Worm (Caenorhabditis elegans): ENCODE results near the gene F36G9.7.
"Not testable (repeated sequence)": the region's sequence is repeated elsewhere in the genome, so short reads cannot be mapped to it uniquely, and the experiment has no call there.

The F36G9.7 gene

ce11 chrV:16002288-16002687 is 32.7 kb upstream of the F36G9.7 start, which contains the start of gene nhr-63:
nhr-63 (plus strand) TSS chrV:16002588.
- TF ChIP-seq fkh-10 (GFP tag; optimal IDR thresholded peaks at IDR 0.05) (no peak), nhr-237 (tag; optimal IDR thresholded peaks at IDR 0.05) (no peak), elt-1 (tag; optimal IDR thresholded peaks at IDR 0.05) (no peak), elt-2 (tag; optimal IDR thresholded peaks at IDR 0.05) (no peak), sea-2 (GFP tag; optimal IDR thresholded peaks at IDR 0.05) (no peak), pqm-1 (tag; optimal IDR thresholded peaks at IDR 0.05) (no peak), fkh-2 (tag; optimal IDR thresholded peaks at IDR 0.05) (no peak), nhr-28 (tag; optimal IDR thresholded peaks at IDR 0.05) (no peak), ZK546.5 (tag; optimal IDR thresholded peaks at IDR 0.05) (no peak), elt-3 (tag; optimal IDR thresholded peaks at IDR 0.05) (no peak), ztf-4 (tag; optimal IDR thresholded peaks at IDR 0.05) (no peak), pha-4 (tag; optimal IDR thresholded peaks at IDR 0.05) (no peak)

- TF ChIP-seq ZK546.5 (tag; optimal IDR thresholded peaks at IDR 0.05) (no peak), mml-1 (tag; optimal IDR thresholded peaks at IDR 0.05) (no peak), nfya-1 (tag; optimal IDR thresholded peaks at IDR 0.05; ENCODE audit: insufficient read depth) (no peak), nhr-237 (tag; optimal IDR thresholded peaks at IDR 0.05) (no peak), fos-1 (tag; optimal IDR thresholded peaks at IDR 0.05) (peak; percentile 69), zag-1 (tag; optimal IDR thresholded peaks at IDR 0.05) (no peak), nhr-11 (tag; optimal IDR thresholded peaks at IDR 0.05) (no peak), unc-39 (tag; optimal IDR thresholded peaks at IDR 0.05) (no peak), mdl-1 (tag; optimal IDR thresholded peaks at IDR 0.05) (peak; percentile 13), pqm-1 (tag; optimal IDR thresholded peaks at IDR 0.05) (peak; percentile 84), nhr-25 (tag; optimal IDR thresholded peaks at IDR 0.05) (peak; percentile 12), skn-1 (tag; optimal IDR thresholded peaks at IDR 0.05) (peak; percentile 13), daf-12 (tag; optimal IDR thresholded peaks at IDR 0.05) (no peak), nhr-23 (tag; optimal IDR thresholded peaks at IDR 0.05) (peak; percentile 55), pha-4 (tag; optimal IDR thresholded peaks at IDR 0.05) (peak; percentile 93), jun-1 (tag; optimal IDR thresholded peaks at IDR 0.05) (peak; percentile 92), elt-2 (tag; optimal IDR thresholded peaks at IDR 0.05) (peak; percentile 80), eor-1 (tag; optimal IDR thresholded peaks at IDR 0.05) (no peak)
Observed at ce11 chrV:16000433-16000832, 30.9 kb upstream of the F36G9.7 start, which contains the start of gene nhr-50. nhr-50 (minus strand) TSS chrV:16000631.

- TF ChIP-seq ceh-82 (tag; optimal IDR thresholded peaks at IDR 0.05): no peak
- no peak for TF ChIP-seq daf-12 (tag; optimal IDR thresholded peaks at IDR 0.05)
- TF ChIP-seq tbx-2 (tag; optimal IDR thresholded peaks at IDR 0.05): no peak
Observed at ce11 chrV:15996655-15997186, 27.2 kb upstream of the F36G9.7 start, which contains the start of the genes C06C6.9 and C06C6.8. C06C6.9 (minus strand) TSS chrV:15996755. C06C6.8 (plus strand) TSS chrV:15997136.

- not testable (repeated sequence) for TF ChIP-seq ZK546.5, snpc-4, pha-4 (tag; optimal IDR thresholded peaks at IDR 0.05)
Observed at ce11 chrV:15991850-15992249, 22.3 kb upstream of the F36G9.7 start, which contains the start of gene C06C6.7. C06C6.7 (plus strand) TSS chrV:15992150.

- TF ChIP-seq ztf-4 (tag; optimal IDR thresholded peaks at IDR 0.05): no peak
- TF ChIP-seq eor-1 (tag; optimal IDR thresholded peaks at IDR 0.05): no peak
- no peak for TF ChIP-seq ceh-9 (tag; optimal IDR thresholded peaks at IDR 0.05)
- no peak for TF ChIP-seq ama-1 (optimal IDR thresholded peaks at IDR 0.05)
Observed at ce11 chrV:15988074-15988473, 18.5 kb upstream of the F36G9.7 start, which contains the start of gene F36G9.15. F36G9.15 (minus strand) TSS chrV:15988174.

- TF ChIP-seq pqm-1 (tag; optimal IDR thresholded peaks at IDR 0.05) (peak; percentile 65), elt-2 (tag; optimal IDR thresholded peaks at IDR 0.05) (peak; percentile 67), ama-1 (optimal IDR thresholded peaks at IDR 0.05) (no peak)
Observed at ce11 chrV:15982733-15983344, 13.3 kb upstream of the F36G9.7 start, which contains the start of the genes fbxa-99 and F36G9.13. fbxa-99 (minus strand) TSS chrV:15982854. F36G9.13 (plus strand) TSS chrV:15983294.
